Fruit fly (Drosophila melanogaster) whole organism, embryonic: ENCODE results near the gene Gld2.

ENCODE experiments used
- Aef1 ChIP-seq: fragments of 200-800 bp; sonication (Bioruptor generic); IDR thresholded peaks from 3 replicates; pipeline ENCODE4 v1.3.6; 2022; ENCODE audit warnings: missing biosample characterization, missing genetic modification characterization
- B-H2 ChIP-seq: fragments of 200-800 bp; sonication (Bioruptor generic); optimal IDR thresholded peaks from 2 replicates; lab custom pipeline; 2018; ENCODE audit warnings: missing biosample characterization, mild to moderate bottlenecking, missing genetic modification characterization
- C15 ChIP-seq: fragments of 200-800 bp; sonication (Bioruptor generic); IDR thresholded peaks from 3 replicates; pipeline ENCODE4 v1.3.6; 2022; ENCODE audit warnings: missing biosample characterization, missing genetic modification characterization
- CG11085 ChIP-seq: fragments of 200-800 bp; sonication (Bioruptor generic); IDR thresholded peaks from 2 replicates; pipeline ENCODE4 v1.3.6; 2022; ENCODE audit warnings: missing biosample characterization, missing genetic modification characterization
- CG12155 ChIP-seq: fragments of 200-800 bp; sonication (Bioruptor generic); optimal IDR thresholded peaks from 3 replicates; lab custom pipeline; 2016; ENCODE audit warnings: missing biosample characterization, missing genetic modification characterization
- CG12942 ChIP-seq: fragments of 200-800 bp; sonication (Bioruptor generic); optimal IDR thresholded peaks from 3 replicates; lab custom pipeline; 2016; ENCODE audit warnings: missing biosample characterization, missing genetic modification characterization
- CG17829 ChIP-seq: fragments of 200-800 bp; optimal IDR thresholded peaks from 2 replicates; lab custom pipeline; 2019; ENCODE audit warnings: missing biosample characterization, mild to moderate bottlenecking, missing genetic modification characterization, moderate library complexity
- CG2120 ChIP-seq: fragments of 200-800 bp; sonication (Bioruptor generic); optimal IDR thresholded peaks from 3 replicates; lab custom pipeline; 2016; ENCODE audit warnings: missing biosample characterization, missing genetic modification characterization
- CG31224 ChIP-seq: fragments of 200-800 bp; sonication (Bioruptor generic); IDR thresholded peaks from 2 replicates; pipeline ENCODE4 v1.3.6; 2022; ENCODE audit warnings: missing biosample characterization, missing genetic modification characterization
- CG34422 ChIP-seq: fragments of 200-800 bp; sonication (Bioruptor generic); IDR thresholded peaks from 3 replicates; pipeline ENCODE4 v1.3.6; 2022; ENCODE audit warnings: missing biosample characterization, missing genetic modification characterization
- CG3995 ChIP-seq: fragments of 200-800 bp; sonication (Bioruptor generic); optimal IDR thresholded peaks from 3 replicates; lab custom pipeline; 2016; ENCODE audit warnings: missing biosample characterization, missing genetic modification characterization
- CG7556 ChIP-seq: fragments of 200-800 bp; sonication (Bioruptor generic); optimal IDR thresholded peaks from 2 replicates; lab custom pipeline; 2017; ENCODE audit warnings: missing biosample characterization, mild to moderate bottlenecking, missing genetic modification characterization
- CG7928 ChIP-seq: fragments of 200-800 bp; sonication (Bioruptor generic); optimal IDR thresholded peaks from 2 replicates; lab custom pipeline; 2017; ENCODE audit warnings: missing biosample characterization, mild to moderate bottlenecking, missing genetic modification characterization
- CG8359 ChIP-seq: fragments of 200-800 bp; sonication (Bioruptor generic); optimal IDR thresholded peaks from 2 replicates; lab custom pipeline; 2017; ENCODE audit warnings: missing biosample characterization, mild to moderate bottlenecking, missing genetic modification characterization, borderline replicate concordance
- CG9727 ChIP-seq: fragments of 200-800 bp; sonication (Bioruptor generic); optimal IDR thresholded peaks from 3 replicates; lab custom pipeline; 2017; ENCODE audit warnings: missing biosample characterization, mild to moderate bottlenecking, missing genetic modification characterization
- CG9876 ChIP-seq: fragments of 200-800 bp; sonication (Bioruptor generic); optimal IDR thresholded peaks from 2 replicates; lab custom pipeline; 2016; ENCODE audit warnings: missing biosample characterization, missing genetic modification characterization
- Dll ChIP-seq: fragments of 200-800 bp; sonication (Bioruptor generic); IDR thresholded peaks from 4 replicates; pipeline ENCODE4 v1.3.6; 2022; ENCODE audit warnings: missing biosample characterization, missing genetic modification characterization; ENCODE audit not compliant: partially characterized antibody
- Dp ChIP-seq: fragments of 200-800 bp; sonication (Bioruptor generic); optimal IDR thresholded peaks from 2 replicates; lab custom pipeline; 2018; ENCODE audit warnings: missing biosample characterization, mild to moderate bottlenecking, missing genetic modification characterization, moderate library complexity
- Elba2 ChIP-seq: fragments of 200-800 bp; sonication (Bioruptor generic); optimal IDR thresholded peaks from 3 replicates; lab custom pipeline; 2016; ENCODE audit warnings: missing biosample characterization, missing genetic modification characterization
- Fer2 ChIP-seq: fragments of 200-800 bp; sonication (Bioruptor generic); optimal IDR thresholded peaks from 2 replicates; lab custom pipeline; 2018; ENCODE audit warnings: missing biosample characterization, mild to moderate bottlenecking, missing genetic modification characterization, moderate library complexity
- GATAe ChIP-seq: fragments of 200-800 bp; sonication (Bioruptor generic); conservative IDR thresholded peaks from 2 replicates; pipeline ENCODE4 v1.3.6; 2022; ENCODE audit warnings: missing biosample characterization, missing genetic modification characterization
- Kr ChIP-seq: fragments of 200-800 bp; sonication (Bioruptor generic); optimal IDR thresholded peaks from 2 replicates; lab custom pipeline; 2017; ENCODE audit warnings: missing biosample characterization, mild to moderate bottlenecking, missing genetic modification characterization
- NC2α ChIP-seq: fragments of 200-800 bp; sonication (Bioruptor generic); optimal IDR thresholded peaks from 2 replicates; lab custom pipeline; 2016; ENCODE audit warnings: missing biosample characterization, missing genetic modification characterization
- Nf-YC ChIP-seq: fragments of 200-800 bp; optimal IDR thresholded peaks from 3 replicates; lab custom pipeline; 2019; ENCODE audit warnings: missing biosample characterization, mild to moderate bottlenecking, missing genetic modification characterization, moderate library complexity
- Pdp1 ChIP-seq, 2 experiments: fragments of 200-800 bp; sonication (Bioruptor generic); optimal IDR thresholded peaks; 3 replicates each; lab custom pipeline; 2016; ENCODE audit warnings: missing biosample characterization in 2 of 2, missing genetic modification characterization in 2 of 2, mild to moderate bottlenecking in 1 of 2, moderate library complexity in 1 of 2
- Ptx1 ChIP-seq: fragments of 200-800 bp; sonication (Bioruptor generic); IDR thresholded peaks from 2 replicates; pipeline ENCODE4 v1.3.6; 2022; ENCODE audit warnings: missing biosample characterization, missing genetic modification characterization
- Xrp1 ChIP-seq: fragments of 200-800 bp; sonication (Bioruptor generic); IDR thresholded peaks from 2 replicates; pipeline ENCODE4 v1.3.6; 2022; ENCODE audit warnings: missing biosample characterization, missing genetic modification characterization
- amos ChIP-seq: fragments of 200-800 bp; sonication (Bioruptor generic); IDR thresholded peaks from 2 replicates; pipeline ENCODE4 v1.3.6; 2022; ENCODE audit warnings: missing biosample characterization, missing genetic modification characterization; ENCODE audit not compliant: partially characterized antibody
- bab2 ChIP-seq: fragments of 200-800 bp; sonication (Bioruptor generic); optimal IDR thresholded peaks from 2 replicates; lab custom pipeline; 2016; ENCODE audit warnings: missing biosample characterization, missing genetic modification characterization
- cato ChIP-seq: fragments of 200-800 bp; sonication (Bioruptor generic); optimal IDR thresholded peaks from 2 replicates; lab custom pipeline; 2016; ENCODE audit warnings: missing biosample characterization, missing genetic modification characterization, borderline replicate concordance
- croc ChIP-seq: fragments of 200-800 bp; sonication (Bioruptor generic); conservative IDR thresholded peaks from 3 replicates; pipeline ENCODE4 v1.3.6; 2022; ENCODE audit warnings: missing biosample characterization, missing genetic modification characterization
- esg ChIP-seq: fragments of 200-800 bp; sonication (Bioruptor generic); conservative IDR thresholded peaks from 2 replicates; pipeline ENCODE4 v1.3.6; 2022; ENCODE audit warnings: missing biosample characterization, missing genetic modification characterization
- fd102C ChIP-seq: fragments of 200-800 bp; sonication (Bioruptor generic); optimal IDR thresholded peaks from 2 replicates; lab custom pipeline; 2018; ENCODE audit warnings: missing biosample characterization, mild to moderate bottlenecking, missing genetic modification characterization, moderate library complexity
- fd3F ChIP-seq: fragments of 200-800 bp; sonication (Bioruptor generic); optimal IDR thresholded peaks from 2 replicates; lab custom pipeline; 2018; ENCODE audit warnings: missing biosample characterization, mild to moderate bottlenecking, missing genetic modification characterization, moderate library complexity
- gem ChIP-seq: fragments of 200-800 bp; sonication (Bioruptor generic); optimal IDR thresholded peaks from 2 replicates; lab custom pipeline; 2019; ENCODE audit warnings: missing biosample characterization, mild to moderate bottlenecking, missing genetic modification characterization, moderate library complexity
- grau ChIP-seq: fragments of 200-800 bp; optimal IDR thresholded peaks from 3 replicates; lab custom pipeline; 2019; ENCODE audit warnings: missing biosample characterization, mild to moderate bottlenecking, missing genetic modification characterization, moderate library complexity
- her ChIP-seq: fragments of 200-800 bp; sonication (Bioruptor generic); optimal IDR thresholded peaks from 2 replicates; lab custom pipeline; 2016; ENCODE audit warnings: missing biosample characterization, missing genetic modification characterization
- hkb ChIP-seq, 2 experiments: fragments of 200-800 bp in 1 of 2; fragments of >200 bp in 1 of 2; sonication (Bioruptor generic) in 1 of 2; IDR thresholded peaks in 1 of 2; optimal IDR thresholded peaks in 1 of 2; 2 replicates each; pipeline versions ENCODE4 v1.3.6 to Lab custom; 2017 to 2022; ENCODE audit warnings: missing biosample characterization in 1 of 2, missing genetic modification characterization in 1 of 2
- kah ChIP-seq: fragments of 200-800 bp; sonication (Bioruptor generic); optimal IDR thresholded peaks from 2 replicates; lab custom pipeline; 2018; ENCODE audit warnings: missing biosample characterization, mild to moderate bottlenecking, missing genetic modification characterization
- ken ChIP-seq: fragments of 200-800 bp; sonication (Bioruptor generic); IDR thresholded peaks from 3 replicates; pipeline ENCODE4 v1.3.6; 2022; ENCODE audit warnings: missing biosample characterization, missing genetic modification characterization
- maf-S ChIP-seq: fragments of 200-800 bp; sonication (Bioruptor generic); optimal IDR thresholded peaks from 2 replicates; lab custom pipeline; 2016; ENCODE audit warnings: missing biosample characterization, missing genetic modification characterization
- onecut ChIP-seq: fragments of 200-800 bp; sonication (Bioruptor generic); IDR thresholded peaks from 2 replicates; pipeline ENCODE4 v1.3.6; 2022; ENCODE audit warnings: missing biosample characterization, missing genetic modification characterization
- otp ChIP-seq: fragments of 200-800 bp; sonication (Bioruptor generic); IDR thresholded peaks from 3 replicates; pipeline ENCODE4, ENCODE4 v1.3.6; 2022; ENCODE audit warnings: missing biosample characterization, missing genetic modification characterization
- pb ChIP-seq: fragments of 200-800 bp; sonication (Bioruptor generic); optimal IDR thresholded peaks from 3 replicates; lab custom pipeline; 2016; ENCODE audit warnings: missing biosample characterization, missing genetic modification characterization
- pfk ChIP-seq: fragments of 200-800 bp; sonication (Bioruptor generic); optimal IDR thresholded peaks from 2 replicates; lab custom pipeline; 2018; ENCODE audit warnings: missing biosample characterization, mild to moderate bottlenecking, missing genetic modification characterization, moderate library complexity
- pita ChIP-seq: fragments of 200-800 bp; sonication (Bioruptor generic); optimal IDR thresholded peaks from 2 replicates; lab custom pipeline; 2017; ENCODE audit warnings: missing biosample characterization, mild to moderate bottlenecking, missing genetic modification characterization
- prd ChIP-seq, 3 experiments: fragments of >200 bp in 2 of 3; fragments of 200-800 bp in 1 of 3; sonication (Bioruptor generic) in 1 of 3; optimal IDR thresholded peaks in 2 of 3; IDR thresholded peaks in 1 of 3; 2 replicates in 2 of 3; 3 replicates in 1 of 3; pipeline versions ENCODE4 v1.3.6 to Lab custom; 2017 to 2022; ENCODE audit warnings: missing biosample characterization in 1 of 3, missing genetic modification characterization in 1 of 3
- pzg ChIP-seq: fragments of 200-800 bp; sonication (Bioruptor generic); optimal IDR thresholded peaks from 3 replicates; lab custom pipeline; 2018; ENCODE audit warnings: missing biosample characterization, mild to moderate bottlenecking, missing genetic modification characterization, moderate library complexity
- repo ChIP-seq: fragments of 200-800 bp; sonication (Bioruptor generic); optimal IDR thresholded peaks from 2 replicates; lab custom pipeline; 2016; ENCODE audit warnings: missing biosample characterization, missing genetic modification characterization
- scrt ChIP-seq: fragments of 200-800 bp; sonication (Bioruptor generic); optimal IDR thresholded peaks from 2 replicates; lab custom pipeline; 2018; ENCODE audit warnings: missing biosample characterization, mild to moderate bottlenecking, missing genetic modification characterization, moderate library complexity

The Gld2 gene

DNA sequence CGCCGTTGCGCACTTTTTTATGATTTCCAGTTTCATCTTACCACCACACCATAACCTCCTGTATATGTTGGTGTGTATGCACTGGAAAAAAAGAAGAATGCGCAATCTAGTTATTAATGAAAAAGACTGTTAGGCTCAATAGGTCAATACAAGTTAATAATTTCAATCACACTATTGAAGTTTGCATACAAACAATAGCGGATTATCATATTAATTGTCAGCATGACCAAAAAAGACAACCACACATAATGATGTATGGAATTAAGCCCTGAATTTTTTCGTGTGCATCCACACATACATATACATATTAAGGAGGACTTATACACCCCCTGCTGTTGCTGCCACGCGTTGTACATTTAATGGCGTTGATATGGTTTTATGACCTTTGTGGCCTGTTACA, 25.1 kb downstream of the Gld2 start (continued):
- no peak for TF ChIP-seq NC2α (GFP tag; lab: Kevin White, UChicago)
- TF ChIP-seq B-H2 (GFP tag; lab: Kevin White, UChicago) = no peak
- no peak for TF ChIP-seq CG11085 (GFP tag; lab: Robert Waterston, UW)
- TF ChIP-seq CG3995 = no peak
- TF ChIP-seq Aef1 = no peak
- TF ChIP-seq prd (optimal IDR thresholded peaks at IDR 0.05; lab: Kevin White, UChicago) = no peak
- TF ChIP-seq prd (GFP tag; IDR thresholded peaks at IDR 0.05; lab: Robert Waterston, UW) = peak; percentile 59; the same call in 2 of the 3 replicates
- TF ChIP-seq kah (GFP tag; lab: Kevin White, UChicago) = no peak
- peak; percentile 45; the same call in 1 of the 2 replicates for TF ChIP-seq onecut (GFP tag; lab: Robert Waterston, UW)
- peak; percentile 67 for TF ChIP-seq CG2120 (GFP tag; lab: Kevin White, UChicago)
- TF ChIP-seq CG12942 (GFP tag; lab: Kevin White, UChicago) = no peak
- no peak for TF ChIP-seq fd3F (GFP tag; lab: Kevin White, UChicago)
- no peak for TF ChIP-seq hkb (optimal IDR thresholded peaks at IDR 0.05; lab: Kevin White, UChicago)
- TF ChIP-seq hkb (GFP tag; IDR thresholded peaks at IDR 0.05; lab: Robert Waterston, UW) = peak; percentile 49
- peak; percentile 38 for TF ChIP-seq pb
- no peak for TF ChIP-seq CG12155 (GFP tag; lab: Kevin White, UChicago)
- TF ChIP-seq CG9727 (GFP tag; lab: Kevin White, UChicago) = peak; percentile 38
- no peak; the same call in 1 of the 2 replicates for TF ChIP-seq esg
- no peak for TF ChIP-seq pita (GFP tag; lab: Kevin White, UChicago)
- TF ChIP-seq Ptx1 (GFP tag; lab: Robert Waterston, UW) = peak; percentile 61; the same call in 1 of the 2 replicates
- no peak for TF ChIP-seq ken (GFP tag; lab: Robert Waterston, UW)
- TF ChIP-seq bab2 = peak; percentile 26
- no peak for TF ChIP-seq pfk
- no peak for TF ChIP-seq CG7928 (GFP tag; lab: Kevin White, UChicago)
- TF ChIP-seq CG7556 (GFP tag; lab: Kevin White, UChicago) = peak; percentile 64
- peak; percentile 74 for TF ChIP-seq gem (tag; lab: Kevin White, UChicago)
- peak; percentile 5 for TF ChIP-seq her
- TF ChIP-seq croc (GFP tag; lab: Robert Waterston, UW) = no peak
- TF ChIP-seq otp (GFP tag; lab: Robert Waterston, UW) = no peak; the same call in 2 of the 3 replicates
- TF ChIP-seq Elba2 (GFP tag; lab: Kevin White, UChicago) = no peak
- no peak for TF ChIP-seq CG31224
- no peak for TF ChIP-seq C15
- TF ChIP-seq cato (GFP tag; lab: Kevin White, UChicago) = no peak
- TF ChIP-seq grau (tag; lab: Kevin White, UChicago) = peak; percentile 60
- TF ChIP-seq fd102C (GFP tag; lab: Kevin White, UChicago) = no peak
- peak; percentile 12 for TF ChIP-seq repo (GFP tag; lab: Kevin White, UChicago)
- peak; percentile 46 for TF ChIP-seq scrt (GFP tag; lab: Kevin White, UChicago)
- peak; percentile 55 for TF ChIP-seq CG9876
- peak; percentile 42 for TF ChIP-seq CG8359 (GFP tag; lab: Kevin White, UChicago)
- TF ChIP-seq Dp (GFP tag; lab: Kevin White, UChicago) = no peak
- no peak for TF ChIP-seq Kr (GFP tag; lab: Kevin White, UChicago)
- TF ChIP-seq Dll (GFP tag; lab: Robert Waterston, UW) = no peak
- TF ChIP-seq Nf-YC (tag; lab: Kevin White, UChicago) = peak; percentile 11
- no peak for TF ChIP-seq pzg (GFP tag; lab: Kevin White, UChicago)
- peak; percentile 67; the same call in 1 of the 2 replicates for TF ChIP-seq Xrp1
- TF ChIP-seq maf-S (GFP tag; lab: Kevin White, UChicago) = no peak
- no peak for TF ChIP-seq amos
- TF ChIP-seq CG34422 (GFP tag; lab: Robert Waterston, UW) = no peak
- TF ChIP-seq Pdp1 (GFP tag; optimal IDR thresholded peaks at IDR 0.05; lab: Kevin White, UChicago) = peak in 1 of 2 experiments; percentile 37
- TF ChIP-seq GATAe = no peak
- TF ChIP-seq CG17829 (tag; lab: Kevin White, UChicago) = peak; percentile 16
- no peak for TF ChIP-seq Fer2
